Fruit fly (Drosophila melanogaster) whole organism, embryonic: ENCODE data around the gene Rgl.

Experiments used
- Antp ChIP-seq: fragments of 200-800 bp; sonication (Bioruptor generic); optimal IDR thresholded peaks from 3 replicates; lab custom pipeline; 2016; ENCODE audit warnings: missing biosample characterization, missing genetic modification characterization
- CG1233 ChIP-seq: fragments of 200-800 bp; sonication (Bioruptor generic); optimal IDR thresholded peaks from 4 replicates; lab custom pipeline; 2018; ENCODE audit warnings: missing biosample characterization, mild to moderate bottlenecking, missing genetic modification characterization
- CG13123 ChIP-seq: fragments of 200-800 bp; sonication (Bioruptor generic); optimal IDR thresholded peaks from 2 replicates; lab custom pipeline; 2016; ENCODE audit warnings: missing biosample characterization, missing genetic modification characterization
- CG13624 ChIP-seq: fragments of 200-800 bp; sonication (Bioruptor generic); optimal IDR thresholded peaks from 2 replicates; lab custom pipeline; 2016; ENCODE audit warnings: missing biosample characterization, missing genetic modification characterization
- CG1602 ChIP-seq: fragments of 200-800 bp; sonication (Bioruptor generic); optimal IDR thresholded peaks from 3 replicates; lab custom pipeline; 2016; ENCODE audit warnings: missing biosample characterization, missing genetic modification characterization
- CG1603 ChIP-seq: fragments of 200-800 bp; sonication (Bioruptor generic); optimal IDR thresholded peaks from 2 replicates; lab custom pipeline; 2019; ENCODE audit warnings: missing biosample characterization, mild to moderate bottlenecking, missing genetic modification characterization, moderate library complexity
- CG16815 ChIP-seq: fragments of 200-800 bp; sonication (Bioruptor generic); optimal IDR thresholded peaks from 3 replicates; lab custom pipeline; 2017; ENCODE audit warnings: missing biosample characterization, mild to moderate bottlenecking, missing genetic modification characterization
- CG17328 ChIP-seq: fragments of 200-800 bp; sonication (Bioruptor generic); IDR thresholded peaks from 2 replicates; pipeline ENCODE4 v1.3.6; 2022; ENCODE audit warnings: missing biosample characterization, missing genetic modification characterization
- CG18011 ChIP-seq: fragments of 200-800 bp; sonication (Bioruptor generic); optimal IDR thresholded peaks from 2 replicates; lab custom pipeline; 2017; ENCODE audit warnings: missing biosample characterization, missing genetic modification characterization, mild to moderate bottlenecking, moderate library complexity, missing genotype
- CG18619 ChIP-seq: fragments of 200-800 bp; sonication (Bioruptor generic); optimal IDR thresholded peaks from 3 replicates; lab custom pipeline; 2017; ENCODE audit warnings: missing biosample characterization, mild to moderate bottlenecking, missing genetic modification characterization
- CG4707 ChIP-seq: fragments of 200-800 bp; sonication (Bioruptor generic); optimal IDR thresholded peaks from 2 replicates; lab custom pipeline; 2018; ENCODE audit warnings: missing biosample characterization, mild to moderate bottlenecking, missing genetic modification characterization, moderate library complexity
- CG6689 ChIP-seq: fragments of 200-800 bp; sonication (Bioruptor generic); IDR thresholded peaks from 2 replicates; pipeline ENCODE4 v1.3.6; 2022; ENCODE audit warnings: missing biosample characterization, missing genetic modification characterization
- CG6791 ChIP-seq: fragments of 200-800 bp; sonication (Bioruptor generic); IDR thresholded peaks from 3 replicates; pipeline ENCODE4 v1.3.6; 2022; ENCODE audit warnings: missing biosample characterization, missing genetic modification characterization; ENCODE audit not compliant: partially characterized antibody
- CG7271 ChIP-seq: fragments of 200-800 bp; sonication (Bioruptor generic); optimal IDR thresholded peaks from 2 replicates; lab custom pipeline; 2018; ENCODE audit warnings: missing biosample characterization, mild to moderate bottlenecking, missing genetic modification characterization, moderate library complexity
- CG7963 ChIP-seq: fragments of 200-800 bp; sonication (Bioruptor generic); IDR thresholded peaks from 3 replicates; pipeline ENCODE4 v1.3.6; 2022; ENCODE audit warnings: missing biosample characterization, missing genetic modification characterization; ENCODE audit not compliant: partially characterized antibody
- CG9727 ChIP-seq: fragments of 200-800 bp; sonication (Bioruptor generic); optimal IDR thresholded peaks from 3 replicates; lab custom pipeline; 2017; ENCODE audit warnings: missing biosample characterization, mild to moderate bottlenecking, missing genetic modification characterization
- CG9797 ChIP-seq: fragments of 200-800 bp; sonication (Bioruptor generic); optimal IDR thresholded peaks from 3 replicates; lab custom pipeline; 2018; ENCODE audit warnings: missing biosample characterization, mild to moderate bottlenecking, missing genetic modification characterization
- CG9876 ChIP-seq: fragments of 200-800 bp; sonication (Bioruptor generic); optimal IDR thresholded peaks from 2 replicates; lab custom pipeline; 2016; ENCODE audit warnings: missing biosample characterization, missing genetic modification characterization
- Dip3 ChIP-seq: fragments of 200-800 bp; sonication (Bioruptor generic); optimal IDR thresholded peaks from 3 replicates; lab custom pipeline; 2016; ENCODE audit warnings: missing biosample characterization, missing genetic modification characterization
- Fer3 ChIP-seq: fragments of 200-800 bp; sonication (Bioruptor generic); optimal IDR thresholded peaks from 2 replicates; lab custom pipeline; 2018; ENCODE audit warnings: missing biosample characterization, mild to moderate bottlenecking, missing genetic modification characterization, moderate library complexity
- Gsc ChIP-seq: fragments of 200-800 bp; sonication (Bioruptor generic); IDR thresholded peaks from 2 replicates; pipeline ENCODE4 v1.3.6; 2022; ENCODE audit warnings: missing biosample characterization, missing genetic modification characterization
- Hand ChIP-seq: fragments of 200-800 bp; sonication (Bioruptor generic); optimal IDR thresholded peaks from 2 replicates; lab custom pipeline; 2017; ENCODE audit warnings: mild to moderate bottlenecking, missing biosample characterization, missing genetic modification reagents, missing genetic modification characterization
- Hmr ChIP-seq: fragments of 200-800 bp; sonication (Bioruptor generic); optimal IDR thresholded peaks from 3 replicates; lab custom pipeline; 2017; ENCODE audit warnings: mild to moderate bottlenecking, missing biosample characterization, missing genetic modification reagents, missing genetic modification characterization
- Jarid2 ChIP-seq: fragments of 200-800 bp; sonication (Bioruptor generic); optimal IDR thresholded peaks from 3 replicates; lab custom pipeline; 2017; ENCODE audit warnings: mild to moderate bottlenecking, missing biosample characterization, missing genetic modification reagents, missing genetic modification characterization
- Kr ChIP-seq: fragments of 200-800 bp; sonication (Bioruptor generic); optimal IDR thresholded peaks from 2 replicates; lab custom pipeline; 2017; ENCODE audit warnings: missing biosample characterization, mild to moderate bottlenecking, missing genetic modification characterization
- Meics ChIP-seq: fragments of 200-800 bp; sonication (Bioruptor generic); optimal IDR thresholded peaks from 2 replicates; lab custom pipeline; 2017; ENCODE audit warnings: missing biosample characterization, mild to moderate bottlenecking, missing genetic modification characterization
- Nf-YA ChIP-seq: fragments of 200-800 bp; sonication (Bioruptor generic); IDR thresholded peaks from 2 replicates; pipeline ENCODE4 v1.3.6; 2022; ENCODE audit warnings: missing biosample characterization, missing genetic modification characterization
- Oaz ChIP-seq: fragments of 200-800 bp; sonication (Bioruptor generic); IDR thresholded peaks from 2 replicates; pipeline ENCODE4 v1.3.6; 2022; ENCODE audit warnings: missing biosample characterization, missing genetic modification characterization
- Side ChIP-seq: fragments of 200-800 bp; sonication (Bioruptor generic); optimal IDR thresholded peaks from 2 replicates; lab custom pipeline; 2016; ENCODE audit warnings: missing biosample characterization, missing genetic modification characterization
- Sry-β ChIP-seq: fragments of 200-800 bp; sonication (Bioruptor generic); optimal IDR thresholded peaks from 2 replicates; lab custom pipeline; 2018; ENCODE audit warnings: missing biosample characterization, mild to moderate bottlenecking, missing genetic modification characterization, moderate library complexity
- Ssrp ChIP-seq: fragments of 200-800 bp; sonication (Bioruptor generic); optimal IDR thresholded peaks from 2 replicates; lab custom pipeline; 2018; ENCODE audit warnings: missing biosample characterization, mild to moderate bottlenecking, missing genetic modification characterization, moderate library complexity
- ap ChIP-seq: fragments of 200-800 bp; sonication (Bioruptor generic); IDR thresholded peaks from 2 replicates; pipeline ENCODE4 v1.3.6; 2022; ENCODE audit warnings: missing biosample characterization, missing genetic modification characterization
- crol ChIP-seq: fragments of 200-800 bp; sonication (Bioruptor generic); IDR thresholded peaks from 2 replicates; pipeline ENCODE4 v1.3.6; 2022; ENCODE audit warnings: missing biosample characterization, missing genetic modification characterization
- crp ChIP-seq, 2 experiments: fragments of 200-800 bp; sonication (Bioruptor generic); optimal IDR thresholded peaks; 2 replicates in 1 of 2; 3 replicates in 1 of 2; lab custom pipeline; 2017; ENCODE audit warnings: missing biosample characterization in 2 of 2, missing genetic modification characterization in 2 of 2, mild to moderate bottlenecking in 1 of 2, moderate library complexity in 1 of 2
- esg ChIP-seq: fragments of 200-800 bp; sonication (Bioruptor generic); conservative IDR thresholded peaks from 2 replicates; pipeline ENCODE4 v1.3.6; 2022; ENCODE audit warnings: missing biosample characterization, missing genetic modification characterization
- fd102C ChIP-seq: fragments of 200-800 bp; sonication (Bioruptor generic); optimal IDR thresholded peaks from 2 replicates; lab custom pipeline; 2018; ENCODE audit warnings: missing biosample characterization, mild to moderate bottlenecking, missing genetic modification characterization, moderate library complexity
- fru ChIP-seq: fragments of >200 bp; optimal IDR thresholded peaks from 2 replicates; lab custom pipeline; 2017
- klu ChIP-seq: fragments of 200-800 bp; sonication (Bioruptor generic); IDR thresholded peaks from 2 replicates; pipeline ENCODE4 v1.3.6; 2022; ENCODE audit warnings: missing biosample characterization, missing genetic modification characterization
- kni ChIP-seq: fragments of 200-800 bp; sonication (Bioruptor generic); optimal IDR thresholded peaks from 3 replicates; lab custom pipeline; 2017; ENCODE audit warnings: mild to moderate bottlenecking, missing biosample characterization, missing genetic modification reagents, missing genetic modification characterization
- lmd ChIP-seq: fragments of 200-800 bp; sonication (Bioruptor generic); IDR thresholded peaks from 2 replicates; pipeline ENCODE4 v1.3.6; 2022; ENCODE audit warnings: missing biosample characterization, missing genetic modification characterization
- nmo ChIP-seq: fragments of 200-800 bp; sonication (Bioruptor generic); optimal IDR thresholded peaks from 2 replicates; lab custom pipeline; 2018; ENCODE audit warnings: missing biosample characterization, mild to moderate bottlenecking, missing genetic modification characterization, moderate library complexity
- pb ChIP-seq: fragments of 200-800 bp; sonication (Bioruptor generic); optimal IDR thresholded peaks from 3 replicates; lab custom pipeline; 2016; ENCODE audit warnings: missing biosample characterization, missing genetic modification characterization
- pnt ChIP-seq: fragments of 200-800 bp; sonication (Bioruptor generic); optimal IDR thresholded peaks from 3 replicates; lab custom pipeline; 2016; ENCODE audit warnings: missing biosample characterization, missing genetic modification characterization
- scrt ChIP-seq: fragments of 200-800 bp; sonication (Bioruptor generic); optimal IDR thresholded peaks from 2 replicates; lab custom pipeline; 2018; ENCODE audit warnings: missing biosample characterization, mild to moderate bottlenecking, missing genetic modification characterization, moderate library complexity
- seq ChIP-seq: fragments of 200-800 bp; sonication (Bioruptor generic); IDR thresholded peaks from 2 replicates; pipeline ENCODE4 v1.3.6; 2022; ENCODE audit warnings: missing biosample characterization, missing genetic modification characterization
- sim ChIP-seq: fragments of 200-800 bp; sonication (Bioruptor generic); IDR thresholded peaks from 2 replicates; pipeline ENCODE4 v1.3.6; 2022; ENCODE audit warnings: missing biosample characterization, missing genetic modification characterization
- slp2 ChIP-seq: fragments of 200-800 bp; sonication (Bioruptor generic); optimal IDR thresholded peaks from 2 replicates; lab custom pipeline; 2016; ENCODE audit warnings: missing biosample characterization, missing genetic modification characterization
- tin ChIP-seq: fragments of 200-800 bp; sonication (Bioruptor generic); optimal IDR thresholded peaks from 3 replicates; lab custom pipeline; 2016; ENCODE audit warnings: missing biosample characterization, missing genetic modification characterization
- vnd ChIP-seq: fragments of 200-800 bp; sonication (Bioruptor generic); IDR thresholded peaks from 3 replicates; pipeline ENCODE4 v1.3.6; 2022; ENCODE audit warnings: missing biosample characterization, missing genetic modification characterization; ENCODE audit not compliant: partially characterized antibody

Gene Rgl

dm6 chr3L:13964635-13965501 is 39.7 kb upstream of the Rgl start, which contains the start of the genes Meics, Nxf3 and ssp2 (continued):
- peak; percentile 71 for TF ChIP-seq CG9797 (GFP tag; lab: Kevin White, UChicago)
- TF ChIP-seq Ssrp (tag; lab: Kevin White, UChicago): no peak
- no peak for TF ChIP-seq CG9876 (GFP tag; lab: Kevin White, UChicago)
- no peak for TF ChIP-seq slp2 (GFP tag; lab: Kevin White, UChicago)
- no peak for TF ChIP-seq Hmr (GFP tag; lab: Kevin White, UChicago)
- peak; percentile 68 for TF ChIP-seq CG6791 (GFP tag; lab: Robert Waterston, UW)
- no peak for TF ChIP-seq CG16815
- TF ChIP-seq CG13624 (GFP tag; lab: Kevin White, UChicago): no peak
- no peak for TF ChIP-seq pnt
- TF ChIP-seq Jarid2: peak; percentile 51
- TF ChIP-seq Nf-YA (GFP tag; lab: Robert Waterston, UW): no peak
- TF ChIP-seq CG18619 (GFP tag; lab: Kevin White, UChicago): peak; percentile 11
- no peak for TF ChIP-seq fd102C (GFP tag; lab: Kevin White, UChicago)
- TF ChIP-seq CG1602 (GFP tag; lab: Kevin White, UChicago): no peak
- TF ChIP-seq Hand (GFP tag; lab: Kevin White, UChicago): no peak
- TF ChIP-seq CG17328 (GFP tag; lab: Robert Waterston, UW): peak; percentile 21; the same call in 1 of the 2 replicates
- no peak for TF ChIP-seq Fer3 (tag; lab: Kevin White, UChicago)
- peak; percentile 72 for TF ChIP-seq nmo (GFP tag; lab: Kevin White, UChicago)
- TF ChIP-seq CG18011: no peak
- TF ChIP-seq CG7271: no peak
- TF ChIP-seq esg (GFP tag; lab: Robert Waterston, UW): no peak
- no peak for TF ChIP-seq ap (GFP tag; lab: Robert Waterston, UW)
- TF ChIP-seq CG1233 (GFP tag; lab: Kevin White, UChicago): peak; percentile 2
- peak; percentile 79 for TF ChIP-seq Sry-β (GFP tag; lab: Kevin White, UChicago)
- no peak for TF ChIP-seq Side (GFP tag; lab: Kevin White, UChicago)
- TF ChIP-seq Antp (GFP tag; lab: Kevin White, UChicago): peak; percentile 32
- no peak for TF ChIP-seq lmd (GFP tag; lab: Robert Waterston, UW)
- no peak for TF ChIP-seq CG13123 (GFP tag; lab: Kevin White, UChicago)
- TF ChIP-seq Gsc: no peak
- no peak for TF ChIP-seq CG4707
- TF ChIP-seq Dip3: peak; percentile 10
- no peak for TF ChIP-seq kni
- peak; percentile 38 for TF ChIP-seq tin
- no peak for TF ChIP-seq fru (lab: Kevin White, UChicago)
- no peak for TF ChIP-seq CG6689
- TF ChIP-seq CG7963 (GFP tag; lab: Robert Waterston, UW): peak; percentile 65
- TF ChIP-seq CG1603 (tag; lab: Kevin White, UChicago): peak; percentile 58
- TF ChIP-seq pb (GFP tag; lab: Kevin White, UChicago): no peak
- no peak for TF ChIP-seq sim (GFP tag; lab: Robert Waterston, UW)
- no peak for TF ChIP-seq seq (GFP tag; lab: Robert Waterston, UW)
- peak in 1 of 2 experiments; percentile 47 for TF ChIP-seq crp (GFP tag; optimal IDR thresholded peaks at IDR 0.05; lab: Kevin White, UChicago)
- no peak for TF ChIP-seq Meics
- no peak for TF ChIP-seq Oaz (GFP tag; lab: Robert Waterston, UW)
- TF ChIP-seq CG9727: peak; percentile 56
- no peak for TF ChIP-seq scrt
- no peak for TF ChIP-seq klu (GFP tag; lab: Robert Waterston, UW)
- no peak for TF ChIP-seq crol (GFP tag; lab: Robert Waterston, UW)
- TF ChIP-seq vnd (GFP tag; lab: Robert Waterston, UW): peak; percentile 61
- TF ChIP-seq Kr (GFP tag; lab: Kevin White, UChicago): no peak
